Worm (Caenorhabditis elegans) whole organism, L4 larva: ENCODE data around the gene best-7.

ENCODE experiments used
- F10B5.3 ChIP-seq: sonication (generic microtip); optimal IDR thresholded peaks from 2 replicates; lab custom pipeline; 2016; ENCODE audit warnings: mild to moderate bottlenecking, missing genetic modification characterization, missing compliant biosample characterization
- Y48G9A.11 ChIP-seq: fragments of 200-800 bp; sonication (Bioruptor generic); IDR thresholded peaks from 2 replicates; pipeline ENCODE4 v1.3.6; 2022; ENCODE audit warnings: missing genetic modification reagents, missing genetic modification characterization, missing compliant biosample characterization
- Y75B8A.6 ChIP-seq: fragments of 200-800 bp; sonication (Bioruptor generic); IDR thresholded peaks from 2 replicates; pipeline ENCODE4 v1.3.6; 2022; ENCODE audit warnings: missing genetic modification reagents, missing genetic modification characterization, missing compliant biosample characterization
- ZK337.2 ChIP-seq: fragments of 200-800 bp; sonication (Bioruptor generic); IDR thresholded peaks from 2 replicates; pipeline ENCODE4 v1.3.6; 2022; ENCODE audit warnings: missing genetic modification reagents, missing genetic modification characterization, missing compliant biosample characterization
- aha-1 ChIP-seq: fragments of 150-350 bp; peaks from one replicate; lab custom pipeline; 2014; ENCODE audit warnings: missing biosample characterization, missing genetic modification characterization
- ceh-28 ChIP-seq: fragments of 150-350 bp; optimal IDR thresholded peaks from 2 replicates; lab custom pipeline; 2014; ENCODE audit warnings: missing biosample characterization, missing genetic modification reagents, missing genetic modification characterization
- ceh-82 ChIP-seq: sonication (generic microtip); optimal IDR thresholded peaks from 2 replicates; lab custom pipeline; 2017; ENCODE audit warnings: missing biosample characterization, missing genetic modification characterization
- ces-1 ChIP-seq: fragments of 150-350 bp; sonication (generic microtip); optimal IDR thresholded peaks from 4 replicates; lab custom pipeline; 2014; ENCODE audit warnings: missing biosample characterization, missing genetic modification reagents, missing genetic modification characterization
- daf-16 ChIP-seq, 3 experiments: sonication (generic microtip); optimal IDR thresholded peaks; 2 replicates each; lab custom pipeline; 2016 to 2017; ENCODE audit warnings: missing genetic modification characterization in 3 of 3, missing genetic modification reagents in 3 of 3, mild to moderate bottlenecking in 2 of 3, missing compliant biosample characterization in 2 of 3, missing biosample characterization in 1 of 3, moderate library complexity in 1 of 3
- dmd-8 ChIP-seq: fragments of 200-800 bp; sonication (Bioruptor generic); IDR thresholded peaks from 2 replicates; pipeline ENCODE4 v1.3.6; 2022; ENCODE audit warnings: missing genetic modification characterization, missing compliant biosample characterization
- dmd-9 ChIP-seq: fragments of 200-800 bp; sonication (Bioruptor generic); IDR thresholded peaks from 2 replicates; pipeline ENCODE4 v1.3.6; 2022; ENCODE audit warnings: missing genetic modification reagents, missing genetic modification characterization, missing compliant biosample characterization
- dpl-1 ChIP-seq: fragments of 150-350 bp; optimal IDR thresholded peaks from 2 replicates; lab custom pipeline; 2014; ENCODE audit warnings: missing biosample characterization, missing genetic modification reagents, missing genetic modification characterization
- dve-1 ChIP-seq: sonication (generic microtip); optimal IDR thresholded peaks from 2 replicates; lab custom pipeline; 2017; ENCODE audit warnings: antibody characterized with exemption, mild to moderate bottlenecking, missing genetic modification characterization, missing compliant biosample characterization; ENCODE audit not compliant: insufficient read depth
- fkh-10 ChIP-seq: fragments of 150-350 bp; optimal IDR thresholded peaks from 2 replicates; lab custom pipeline; 2014; ENCODE audit warnings: missing biosample characterization, missing genetic modification reagents, missing genetic modification characterization
- gei-8 ChIP-seq: fragments of 200-800 bp; sonication (Bioruptor generic); optimal IDR thresholded peaks from 2 replicates; lab custom pipeline; 2018; ENCODE audit warnings: mild to moderate bottlenecking, missing genetic modification characterization, missing compliant biosample characterization
- hmg-1.1 ChIP-seq: fragments of 200-800 bp; sonication (Bioruptor generic); IDR thresholded peaks from 2 replicates; pipeline ENCODE4 v1.3.6; 2022; ENCODE audit warnings: missing genetic modification reagents, missing genetic modification characterization, missing compliant biosample characterization
- jun-1 ChIP-seq: fragments of 150-350 bp; optimal IDR thresholded peaks from 2 replicates; lab custom pipeline; 2014; ENCODE audit warnings: missing biosample characterization, missing genetic modification reagents, missing genetic modification characterization
- lin-29 ChIP-seq: fragments of 200-800 bp; sonication (Bioruptor generic); IDR thresholded peaks from 2 replicates; pipeline ENCODE4 v1.3.6; 2022; ENCODE audit warnings: missing genetic modification reagents, missing genetic modification characterization, missing compliant biosample characterization
- lir-3 ChIP-seq: sonication (generic microtip); optimal IDR thresholded peaks from 2 replicates; lab custom pipeline; 2016; ENCODE audit warnings: mild to moderate bottlenecking, missing genetic modification characterization, missing compliant biosample characterization
- mep-1 ChIP-seq: fragments of 150-350 bp; sonication (generic microtip); optimal IDR thresholded peaks from 3 replicates; lab custom pipeline; 2014; ENCODE audit warnings: missing biosample characterization, missing genetic modification characterization
- mes-2 ChIP-seq: sonication (generic microtip); optimal IDR thresholded peaks from 2 replicates; lab custom pipeline; 2016; ENCODE audit warnings: missing genotype, mild to moderate bottlenecking, missing genetic modification characterization, missing compliant biosample characterization; ENCODE audit not compliant: poor library complexity, severe bottlenecking
- mxl-2 ChIP-seq: fragments of 200-800 bp; sonication (Bioruptor generic); conservative IDR thresholded peaks from 2 replicates; pipeline ENCODE4 v1.3.6; 2022; ENCODE audit warnings: missing genetic modification reagents, missing genetic modification characterization, missing compliant biosample characterization
- nhr-10 ChIP-seq: fragments of 150-350 bp; optimal IDR thresholded peaks from 2 replicates; lab custom pipeline; 2014; ENCODE audit warnings: missing biosample characterization, missing genetic modification characterization
- nhr-102 ChIP-seq: sonication (generic microtip); optimal IDR thresholded peaks from 2 replicates; lab custom pipeline; 2016; ENCODE audit warnings: mild to moderate bottlenecking, missing genetic modification characterization, moderate library complexity, missing compliant biosample characterization
- nhr-111 ChIP-seq: fragments of 200-800 bp; sonication (Bioruptor generic); optimal IDR thresholded peaks from 2 replicates; lab custom pipeline; 2018; ENCODE audit warnings: mild to moderate bottlenecking, missing genetic modification characterization, missing compliant biosample characterization
- nhr-237 ChIP-seq: sonication (generic microtip); optimal IDR thresholded peaks from 2 replicates; lab custom pipeline; 2017; ENCODE audit warnings: missing biosample characterization, missing genetic modification characterization
- nhr-28 ChIP-seq: fragments of 150-350 bp; optimal IDR thresholded peaks from 2 replicates; lab custom pipeline; 2014; ENCODE audit warnings: missing biosample characterization, missing genetic modification characterization
- nhr-42 ChIP-seq: fragments of 200-800 bp; sonication (Bioruptor generic); IDR thresholded peaks from 2 replicates; pipeline ENCODE4 v1.3.6; 2022; ENCODE audit warnings: missing genetic modification characterization, missing compliant biosample characterization
- nhr-6 ChIP-seq: fragments of 150-350 bp; optimal IDR thresholded peaks from 2 replicates; lab custom pipeline; 2014; ENCODE audit warnings: missing biosample characterization, missing genetic modification characterization
- nhr-77 ChIP-seq: fragments of 150-350 bp; optimal IDR thresholded peaks from 2 replicates; lab custom pipeline; 2014; ENCODE audit warnings: missing biosample characterization, missing genetic modification characterization
- php-3 ChIP-seq: fragments of 200-800 bp; sonication (Bioruptor generic); IDR thresholded peaks from 2 replicates; pipeline ENCODE4 v1.3.6; 2022; ENCODE audit warnings: missing genetic modification reagents, missing genetic modification characterization, missing compliant biosample characterization
- pqm-1 ChIP-seq: sonication (generic microtip); optimal IDR thresholded peaks from 2 replicates; lab custom pipeline; 2017; ENCODE audit warnings: missing biosample characterization, missing genetic modification characterization
- unc-39 ChIP-seq: sonication (generic microtip); optimal IDR thresholded peaks from 2 replicates; lab custom pipeline; 2017; ENCODE audit warnings: missing biosample characterization, missing genetic modification characterization
- unc-62 ChIP-seq, 3 experiments: fragments of 150-350 bp in 1 of 3; sonication (generic microtip); optimal IDR thresholded peaks in 2 of 3; peaks in 1 of 3; 1 replicate in 1 of 3; 2 replicates in 2 of 3; lab custom pipeline; 2014 to 2017; ENCODE audit warnings: missing biosample characterization in 3 of 3, missing genetic modification characterization in 3 of 3, missing genetic modification reagents in 3 of 3, missing genotype in 1 of 3
- zag-1 ChIP-seq: fragments of 150-350 bp; optimal IDR thresholded peaks from 2 replicates; lab custom pipeline; 2014; ENCODE audit warnings: missing biosample characterization, missing genetic modification characterization
- zip-11 ChIP-seq: fragments of 200-800 bp; sonication (Bioruptor generic); IDR thresholded peaks from 2 replicates; pipeline ENCODE4 v1.3.6; 2022; ENCODE audit warnings: missing genetic modification characterization, missing compliant biosample characterization
- zip-2 ChIP-seq: fragments of 150-350 bp; optimal IDR thresholded peaks from 2 replicates; lab custom pipeline; 2014; ENCODE audit warnings: missing biosample characterization, missing genetic modification characterization
- ztf-11 ChIP-seq: fragments of 150-350 bp; optimal IDR thresholded peaks from 2 replicates; lab custom pipeline; 2014; ENCODE audit warnings: missing biosample characterization, missing genetic modification characterization
- ztf-7 ChIP-seq: fragments of 150-350 bp; optimal IDR thresholded peaks from 2 replicates; lab custom pipeline; 2014; ENCODE audit warnings: missing biosample characterization, missing genetic modification characterization

Gene best-7

ce11 chrIV:11247434-11247833, 17.3 kb upstream of the best-7 start:
- TF ChIP-seq nhr-6 (tag; lab: Kevin White, UChicago) (no peak), nhr-28 (tag; lab: Kevin White, UChicago) (peak; percentile 74), ceh-28 (tag; lab: Kevin White, UChicago) (no peak), mes-2 (tag; lab: Kevin White, UChicago) (no peak), zip-11 (GFP tag; lab: Robert Waterston, UW) (no peak), lir-3 (no peak), lin-29 (GFP tag; lab: Robert Waterston, UW) (no peak), gei-8 (GFP tag; lab: Kevin White, UChicago) (no peak), ztf-7 (tag; lab: Kevin White, UChicago) (no peak), nhr-237 (no peak), jun-1 (tag; lab: Kevin White, UChicago) (no peak), nhr-77 (tag; lab: Kevin White, UChicago) (peak; percentile 12), mxl-2 (GFP tag; lab: Robert Waterston, UW) (no peak), dve-1 (tag; lab: Kevin White, UChicago) (peak; percentile 46), php-3 (0 out of 2 replicates have a peak, but pooled peaks have one; percentile 18), daf-16 (GFP tag; optimal IDR thresholded peaks at IDR 0.05; lab: Kevin White, UChicago) (no peak), daf-16 (tag; optimal IDR thresholded peaks at IDR 0.05; lab: Kevin White, UChicago) (peak; percentile 85)

- TF ChIP-seq dve-1 (tag; lab: Kevin White, UChicago) (no peak), nhr-10 (tag; lab: Kevin White, UChicago) (no peak), dmd-9 (GFP tag; lab: Robert Waterston, UW) (no peak), gei-8 (GFP tag; lab: Kevin White, UChicago) (no peak), nhr-42 (GFP tag; lab: Robert Waterston, UW) (no peak), F10B5.3 (no peak)
Observed at ce11 chrIV:11241368-11241767, 11.3 kb upstream of the best-7 start, which contains the start of gene C05C12.6. Gene C05C12.6 (minus strand): TSS chrIV:11241468.

- peak; percentile 57 for TF ChIP-seq fkh-10 (GFP tag; lab: Kevin White, UChicago)
- TF ChIP-seq nhr-102, result no peak
- TF ChIP-seq ces-1 (GFP tag; lab: Kevin White, UChicago), result peak; percentile 70
- no peak for TF ChIP-seq hmg-1.1 (GFP tag; lab: Robert Waterston, UW)
- TF ChIP-seq, all 104 proteins: peak for 2
Observed at ce11 chrIV:11235755-11236154, 5.6 kb upstream of the best-7 start.

ce11 chrIV:11231376-11231775, 1.3 kb upstream of the best-7 start:
- TF ChIP-seq nhr-111 (GFP tag; lab: Kevin White, UChicago) (no peak), zag-1 (no peak), unc-62 (GFP tag; optimal IDR thresholded peaks at IDR 0.05 in 1 of 2; lab: Kevin White, UChicago) (no peak), unc-62 (tag; optimal IDR thresholded peaks at IDR 0.05; lab: Kevin White, UChicago) (no peak), ceh-82 (tag; lab: Kevin White, UChicago) (no peak), Y48G9A.11 (GFP tag; lab: Robert Waterston, UW) (no peak)
- TF ChIP-seq, all 104 proteins: peak for 0

ce11 chrIV:11229013-11229412, 1.1 kb downstream of the best-7 start:
- TF ChIP-seq daf-16 (GFP tag; optimal IDR thresholded peaks at IDR 0.05; lab: Kevin White, UChicago), result no peak
- TF ChIP-seq daf-16 (tag; optimal IDR thresholded peaks at IDR 0.05; lab: Kevin White, UChicago), result peak; percentile 56
- TF ChIP-seq dpl-1, result no peak
- TF ChIP-seq php-3, result peak; percentile 80; the same call in 1 of the 2 replicates

- TF ChIP-seq jun-1 (tag; lab: Kevin White, UChicago) (no peak), unc-39 (tag; lab: Kevin White, UChicago) (no peak), zip-2 (tag; lab: Kevin White, UChicago) (no peak), pqm-1 (tag; lab: Kevin White, UChicago) (no peak), Y75B8A.6 (GFP tag; lab: Robert Waterston, UW) (no peak), mep-1 (tag; lab: Kevin White, UChicago) (peak; percentile 55), aha-1 (tag; lab: Kevin White, UChicago) (peak; percentile 15), dpl-1 (no peak), dmd-9 (GFP tag; lab: Robert Waterston, UW) (no peak), dmd-8 (GFP tag; lab: Robert Waterston, UW) (no peak), ZK337.2 (no peak), ztf-11 (tag; lab: Kevin White, UChicago) (no peak)
Observed at ce11 chrIV:11226545-11226944, 3.6 kb downstream of the best-7 start.
